Worm (Caenorhabditis elegans) whole organism, mixed stage, embryonic: Measurements from ENCODE around the gene Y46E12A.5.

ENCODE experiments used
- M03D4.4 ChIP-seq: sonication (generic microtip); optimal IDR thresholded peaks from 2 replicates; lab custom pipeline; 2017; ENCODE audit warnings: mild to moderate bottlenecking, missing genetic modification characterization, missing compliant biosample characterization
- bed-3 ChIP-seq: fragments of 200-800 bp; sonication (Bioruptor generic); optimal IDR thresholded peaks from 3 replicates; lab custom pipeline; 2018; ENCODE audit warnings: mild to moderate bottlenecking, missing genetic modification characterization, moderate library complexity, missing compliant biosample characterization
- blmp-1 ChIP-seq: fragments of 150-350 bp; optimal IDR thresholded peaks from 2 replicates; lab custom pipeline; 2014; ENCODE audit warnings: missing biosample characterization, missing genetic modification characterization
- ceh-43 ChIP-seq: fragments of 200-800 bp; sonication (Bioruptor generic); optimal IDR thresholded peaks from 2 replicates; lab custom pipeline; 2018; ENCODE audit warnings: mild to moderate bottlenecking, missing genetic modification characterization, moderate library complexity, missing compliant biosample characterization
- ceh-83 ChIP-seq: fragments of 200-800 bp; sonication (Bioruptor generic); optimal IDR thresholded peaks from 2 replicates; lab custom pipeline; 2018; ENCODE audit warnings: mild to moderate bottlenecking, missing genetic modification characterization, missing compliant biosample characterization
- ces-1 ChIP-seq: fragments of 150-350 bp; optimal IDR thresholded peaks from 2 replicates; lab custom pipeline; 2014; ENCODE audit warnings: missing biosample characterization, missing genetic modification reagents, missing genetic modification characterization
- drap-1 ChIP-seq: fragments of 200-800 bp; sonication (Bioruptor generic); optimal IDR thresholded peaks from 3 replicates; lab custom pipeline; 2018; ENCODE audit warnings: mild to moderate bottlenecking, missing genetic modification characterization, missing compliant biosample characterization
- elt-3 ChIP-seq: fragments of 150-350 bp; optimal IDR thresholded peaks from 2 replicates; lab custom pipeline; 2014; ENCODE audit warnings: missing biosample characterization, missing genetic modification characterization
- flh-1 ChIP-seq: fragments of 200-800 bp; sonication (Bioruptor generic); optimal IDR thresholded peaks from 2 replicates; lab custom pipeline; 2018; ENCODE audit warnings: mild to moderate bottlenecking, missing genetic modification characterization, moderate library complexity, missing compliant biosample characterization
- ham-2 ChIP-seq: fragments of 200-800 bp; sonication (Bioruptor generic); optimal IDR thresholded peaks from 2 replicates; lab custom pipeline; 2018; ENCODE audit warnings: mild to moderate bottlenecking, missing genetic modification characterization, missing compliant biosample characterization
- lin-13 ChIP-seq: fragments of 150-350 bp; optimal IDR thresholded peaks from 2 replicates; lab custom pipeline; 2014; ENCODE audit warnings: missing biosample characterization, missing genetic modification characterization
- lsy-2 ChIP-seq: fragments of 150-350 bp; optimal IDR thresholded peaks from 2 replicates; lab custom pipeline; 2014; ENCODE audit warnings: missing biosample characterization, missing genetic modification characterization
- mab-5 ChIP-seq: fragments of 150-350 bp; optimal IDR thresholded peaks from 2 replicates; lab custom pipeline; 2014; ENCODE audit warnings: missing biosample characterization, missing genetic modification characterization
- mep-1 ChIP-seq: fragments of 150-350 bp; optimal IDR thresholded peaks from 2 replicates; lab custom pipeline; 2017; ENCODE audit warnings: missing biosample characterization, missing genetic modification reagents, missing genetic modification characterization, inconsistent platforms
- mls-2 ChIP-seq: sonication (generic microtip); optimal IDR thresholded peaks from 2 replicates; lab custom pipeline; 2016; ENCODE audit warnings: mild to moderate bottlenecking, missing genetic modification characterization, moderate library complexity, missing compliant biosample characterization
- nhr-12 ChIP-seq: fragments of 150-350 bp; optimal IDR thresholded peaks from 2 replicates; lab custom pipeline; 2014; ENCODE audit warnings: missing biosample characterization, missing genetic modification characterization
- nhr-2 ChIP-seq: fragments of 150-350 bp; optimal IDR thresholded peaks from 2 replicates; lab custom pipeline; 2014; ENCODE audit warnings: missing biosample characterization, missing genetic modification characterization
- nhr-237 ChIP-seq: fragments of 150-350 bp; optimal IDR thresholded peaks from 2 replicates; lab custom pipeline; 2014; ENCODE audit warnings: missing biosample characterization, missing genetic modification characterization
- nhr-28 ChIP-seq: fragments of 150-350 bp; optimal IDR thresholded peaks from 2 replicates; lab custom pipeline; 2014; ENCODE audit warnings: missing biosample characterization, missing genetic modification characterization
- pha-4 ChIP-seq: fragments of 150-350 bp; optimal IDR thresholded peaks from 2 replicates; lab custom pipeline; 2018; ENCODE audit warnings: missing biosample characterization, missing genetic modification reagents, missing genetic modification characterization
- sem-2 ChIP-seq: fragments of 200-800 bp; sonication (Bioruptor generic); optimal IDR thresholded peaks from 2 replicates; lab custom pipeline; 2018; ENCODE audit warnings: mild to moderate bottlenecking, missing genetic modification characterization, missing compliant biosample characterization
- snpc-4 ChIP-seq: fragments of 150-350 bp; optimal IDR thresholded peaks from 2 replicates; lab custom pipeline; 2014; ENCODE audit warnings: missing biosample characterization, missing genetic modification characterization
- sptf-1 ChIP-seq: sonication (generic microtip); optimal IDR thresholded peaks from 2 replicates; lab custom pipeline; 2017; ENCODE audit warnings: mild to moderate bottlenecking, missing genetic modification characterization, moderate library complexity, missing compliant biosample characterization
- tbx-8 ChIP-seq: fragments of 200-800 bp; sonication (Bioruptor generic); optimal IDR thresholded peaks from 2 replicates; lab custom pipeline; 2018; ENCODE audit warnings: mild to moderate bottlenecking, missing genetic modification characterization, moderate library complexity, missing compliant biosample characterization
- unc-120 ChIP-seq: sonication (generic microtip); optimal IDR thresholded peaks from 2 replicates; lab custom pipeline; 2017; ENCODE audit warnings: missing genetic modification characterization, missing compliant biosample characterization; ENCODE audit not compliant: poor library complexity, severe bottlenecking
- unc-39 ChIP-seq: fragments of 150-350 bp; optimal IDR thresholded peaks from 2 replicates; lab custom pipeline; 2014; ENCODE audit warnings: missing biosample characterization, missing genetic modification characterization
- unc-62 ChIP-seq: fragments of 150-350 bp; optimal IDR thresholded peaks from 2 replicates; lab custom pipeline; 2014; ENCODE audit warnings: missing biosample characterization, missing genetic modification reagents, missing genetic modification characterization
- ztf-11 ChIP-seq: fragments of 150-350 bp; optimal IDR thresholded peaks from 2 replicates; lab custom pipeline; 2014; ENCODE audit warnings: missing biosample characterization, missing genetic modification characterization

Gene Y46E12A.5

ce11 chrIII:1777468-1777867, 19.4 kb upstream of the Y46E12A.5 start, which contains the start of gene Y39A3CL.3:
Y39A3CL.3 (plus strand) TSS chrIII:1777802.
- no peak for TF ChIP-seq nhr-2 (tag; lab: Kevin White, UChicago)
- peak; percentile 94 for TF ChIP-seq lsy-2
- peak; percentile 25 for TF ChIP-seq ces-1 (GFP tag; lab: Kevin White, UChicago)

- TF ChIP-seq lsy-2 (no peak), bed-3 (GFP tag; lab: Kevin White, UChicago) (no peak), flh-1 (GFP tag; lab: Kevin White, UChicago) (no peak), sptf-1 (tag; lab: Kevin White, UChicago) (no peak)
- TF ChIP-seq, all 35 proteins: peak for 0
Observed at ce11 chrIII:1769993-1770392, 11.9 kb upstream of the Y46E12A.5 start, which contains the start of gene tbx-43. tbx-43 (minus strand) TSS chrIII:1770093.

ce11 chrIII:1764463-1764862, 6.4 kb upstream of the Y46E12A.5 start:
- no peak for TF ChIP-seq ham-2 (GFP tag; lab: Kevin White, UChicago)
- TF ChIP-seq flh-1 (GFP tag; lab: Kevin White, UChicago) = no peak
- no peak for TF ChIP-seq nhr-28
- no peak for TF ChIP-seq snpc-4 (tag; lab: Kevin White, UChicago)
- TF ChIP-seq nhr-2 (tag; lab: Kevin White, UChicago) = no peak
- no peak for TF ChIP-seq mab-5 (tag; lab: Kevin White, UChicago)
- no peak for TF ChIP-seq ces-1 (GFP tag; lab: Kevin White, UChicago)
- no peak for TF ChIP-seq pha-4 (tag; lab: Kevin White, UChicago)
- no peak for TF ChIP-seq ceh-83 (GFP tag; lab: Kevin White, UChicago)
- no peak for TF ChIP-seq nhr-12 (tag; lab: Kevin White, UChicago)
- TF ChIP-seq lin-13 = no peak
- no peak for TF ChIP-seq tbx-8
- TF ChIP-seq unc-62 = no peak
- no peak for TF ChIP-seq drap-1
- TF ChIP-seq mls-2 (tag; lab: Kevin White, UChicago) = no peak
- TF ChIP-seq lsy-2 = no peak
- no peak for TF ChIP-seq ceh-43 (GFP tag; lab: Kevin White, UChicago)
- no peak for TF ChIP-seq blmp-1 (tag; lab: Kevin White, UChicago)

- TF ChIP-seq mep-1 (tag; lab: Kevin White, UChicago) (no peak), M03D4.4 (no peak), mab-5 (tag; lab: Kevin White, UChicago) (no peak), elt-3 (no peak), unc-62 (no peak)
Observed at ce11 chrIII:1763222-1763621, 5.2 kb upstream of the Y46E12A.5 start, which contains the start of gene cnc-6. cnc-6 (plus strand) TSS chrIII:1763522.

- TF ChIP-seq ceh-83 (GFP tag; lab: Kevin White, UChicago) (no peak), nhr-237 (tag; lab: Kevin White, UChicago) (no peak), pha-4 (tag; lab: Kevin White, UChicago) (no peak)
Observed at ce11 chrIII:1758632-1759031, 581 bp upstream of the Y46E12A.5 start, which contains the start of gene Y46E12A.2. Y46E12A.2 (plus strand) TSS chrIII:1758932.

- TF ChIP-seq ces-1 (GFP tag; lab: Kevin White, UChicago) (no peak), drap-1 (no peak), nhr-237 (tag; lab: Kevin White, UChicago) (no peak), pha-4 (tag; lab: Kevin White, UChicago) (no peak)
Observed at ce11 chrIII:1754842-1755241, 3.2 kb downstream of the Y46E12A.5 start, which contains the start of gene Y46E12A.3. Y46E12A.3 (minus strand) TSS chrIII:1754942.

- no peak for TF ChIP-seq sptf-1 (tag; lab: Kevin White, UChicago)
- TF ChIP-seq ces-1 (GFP tag; lab: Kevin White, UChicago) = peak; percentile 87
- TF ChIP-seq, all 35 proteins: peak for 1
Observed at ce11 chrIII:1745450-1746127, 12.5 kb downstream of the Y46E12A.5 start.

ce11 chrIII:1744486-1744885, 13.6 kb downstream of the Y46E12A.5 start:
- TF ChIP-seq ceh-83 (GFP tag; lab: Kevin White, UChicago) (no peak), ceh-43 (GFP tag; lab: Kevin White, UChicago) (no peak), unc-120 (tag; lab: Kevin White, UChicago) (no peak), unc-39 (tag; lab: Kevin White, UChicago) (no peak), flh-1 (GFP tag; lab: Kevin White, UChicago) (no peak), pha-4 (tag; lab: Kevin White, UChicago) (no peak), ztf-11 (no peak), drap-1 (no peak), bed-3 (GFP tag; lab: Kevin White, UChicago) (no peak), ham-2 (GFP tag; lab: Kevin White, UChicago) (no peak), M03D4.4 (no peak), sptf-1 (tag; lab: Kevin White, UChicago) (no peak), ces-1 (GFP tag; lab: Kevin White, UChicago) (no peak), unc-62 (no peak), sem-2 (GFP tag; lab: Kevin White, UChicago) (no peak)
